Worm (Caenorhabditis elegans) whole organism, early embryonic: ENCODE data around the gene lrx-1.

Source experiments
- F13C5.2 ChIP-seq: sonication (generic microtip); optimal IDR thresholded peaks from 2 replicates; lab custom pipeline; 2017; ENCODE audit warnings: mild to moderate bottlenecking, missing genetic modification characterization, inconsistent platforms, missing compliant biosample characterization
- aly-1 ChIP-seq: sonication (generic microtip); optimal IDR thresholded peaks from 2 replicates; lab custom pipeline; 2016; ENCODE audit warnings: missing genetic modification characterization, missing compliant biosample characterization
- ama-1 ChIP-seq: fragments of 150-350 bp; optimal IDR thresholded peaks from 2 replicates; lab custom pipeline; 2014
- ceh-13 ChIP-seq: fragments of 200-800 bp; sonication (Bioruptor generic); optimal IDR thresholded peaks from 2 replicates; lab custom pipeline; 2018; ENCODE audit warnings: mild to moderate bottlenecking, missing genetic modification characterization, missing compliant biosample characterization
- flt-1 ChIP-seq: fragments of 200-800 bp; sonication (Bioruptor generic); IDR thresholded peaks from 2 replicates; pipeline ENCODE4 v1.3.6; 2022; ENCODE audit warnings: missing genetic modification characterization, missing compliant biosample characterization
- hmbx-1 ChIP-seq: sonication (generic microtip); optimal IDR thresholded peaks from 2 replicates; lab custom pipeline; 2016; ENCODE audit warnings: mild to moderate bottlenecking, missing genetic modification characterization, missing compliant biosample characterization
- hmg-4 ChIP-seq: fragments of 200-800 bp; sonication (Bioruptor generic); optimal IDR thresholded peaks from 2 replicates; lab custom pipeline; 2018; ENCODE audit warnings: mild to moderate bottlenecking, missing genetic modification characterization, missing compliant biosample characterization
- hnd-1 ChIP-seq: sonication (generic microtip); optimal IDR thresholded peaks from 2 replicates; lab custom pipeline; 2016; ENCODE audit warnings: missing genetic modification characterization, missing compliant biosample characterization
- scrt-1 ChIP-seq: fragments of 200-800 bp; sonication (Bioruptor generic); IDR thresholded peaks from 2 replicates; pipeline ENCODE4 v1.3.6; 2022; ENCODE audit warnings: missing genetic modification characterization, missing compliant biosample characterization
- sea-1 ChIP-seq: fragments of 200-800 bp; sonication (Bioruptor generic); conservative IDR thresholded peaks from 2 replicates; pipeline ENCODE4 v1.3.6; 2022; ENCODE audit warnings: missing genetic modification characterization, missing compliant biosample characterization
- tbx-11 ChIP-seq: fragments of 200-800 bp; sonication (Bioruptor generic); IDR thresholded peaks from 2 replicates; pipeline ENCODE4 v1.3.6; 2022; ENCODE audit warnings: missing genetic modification characterization, missing compliant biosample characterization
- tbx-37 ChIP-seq: fragments of 200-800 bp; sonication (Bioruptor generic); conservative IDR thresholded peaks from 2 replicates; pipeline ENCODE4 v1.3.6; 2022; ENCODE audit warnings: missing genetic modification reagents, missing genetic modification characterization, missing compliant biosample characterization

DNA sequence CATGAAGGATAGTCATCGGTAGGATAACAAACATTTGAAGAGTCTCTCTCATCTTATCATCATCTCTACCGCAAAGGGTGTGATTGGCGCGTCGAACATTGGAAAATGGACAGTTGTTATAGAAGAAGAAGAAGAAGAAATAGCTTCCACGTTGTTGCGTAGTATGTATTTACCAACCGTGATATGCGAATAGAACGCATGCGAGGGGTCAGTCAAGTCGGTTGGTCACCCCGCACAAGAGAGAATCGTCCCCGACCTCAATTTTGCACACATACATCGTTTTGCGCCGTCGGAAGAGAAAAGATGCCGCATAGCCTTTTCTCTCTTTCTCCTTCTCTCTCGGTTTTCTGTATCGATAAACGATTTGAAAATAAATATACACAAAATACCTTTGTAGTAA is 42.6 kb downstream of the lrx-1 start:
- no peak for TF ChIP-seq ceh-13 (GFP tag; lab: Kevin White, UChicago)
- TF ChIP-seq ama-1 (lab: Kevin White, UChicago) = no peak
- no peak for TF ChIP-seq flt-1 (GFP tag; lab: Robert Waterston, UW)
- TF ChIP-seq hmg-4 (GFP tag; lab: Kevin White, UChicago) = peak; percentile 2
- TF ChIP-seq sea-1 (GFP tag; lab: Robert Waterston, UW) = no peak
- no peak for TF ChIP-seq hnd-1 (tag; lab: Kevin White, UChicago)
- TF ChIP-seq scrt-1 (GFP tag; lab: Robert Waterston, UW) = no peak
- TF ChIP-seq aly-1 (tag; lab: Kevin White, UChicago) = no peak
- TF ChIP-seq hmbx-1 (tag; lab: Kevin White, UChicago) = no peak
- TF ChIP-seq tbx-37 (GFP tag; lab: Robert Waterston, UW) = no peak
- TF ChIP-seq F13C5.2 (tag; lab: Kevin White, UChicago) = no peak
- no peak for TF ChIP-seq tbx-11 (GFP tag; lab: Robert Waterston, UW)
